Fruit fly (Drosophila melanogaster) whole organism, prepupa: ENCODE results near the gene Pp4-19C.

Experiments used
- CG10631 ChIP-seq: fragments of 200-800 bp; sonication (Bioruptor generic); optimal IDR thresholded peaks from 2 replicates; lab custom pipeline; 2016; ENCODE audit warnings: missing biosample characterization, missing genetic modification characterization
- CG10669 ChIP-seq: fragments of 200-800 bp; sonication (Bioruptor generic); optimal IDR thresholded peaks from 3 replicates; lab custom pipeline; 2018; ENCODE audit warnings: missing biosample characterization, mild to moderate bottlenecking, missing genetic modification characterization, moderate library complexity
- CG11294 ChIP-seq: fragments of 200-800 bp; sonication (Bioruptor generic); IDR thresholded peaks from 2 replicates; pipeline ENCODE4 v1.3.6; 2022; ENCODE audit warnings: missing biosample characterization, missing genetic modification characterization
- CG11762 ChIP-seq: fragments of 200-800 bp; sonication (Bioruptor generic); optimal IDR thresholded peaks from 3 replicates; lab custom pipeline; 2016; ENCODE audit warnings: missing biosample characterization, missing genetic modification characterization; ENCODE audit not compliant: insufficient read depth
- CG1621 ChIP-seq: fragments of 200-800 bp; sonication (Bioruptor generic); optimal IDR thresholded peaks from 3 replicates; lab custom pipeline; 2018; ENCODE audit warnings: missing biosample characterization, mild to moderate bottlenecking, missing genetic modification characterization
- CG31627 ChIP-seq: fragments of 200-800 bp; sonication (Bioruptor generic); optimal IDR thresholded peaks from 3 replicates; lab custom pipeline; 2016; ENCODE audit warnings: missing biosample characterization, missing genetic modification characterization
- CG32006 ChIP-seq: fragments of 200-800 bp; sonication (Bioruptor generic); optimal IDR thresholded peaks from 3 replicates; lab custom pipeline; 2017; ENCODE audit warnings: missing biosample characterization, mild to moderate bottlenecking, missing genetic modification characterization
- CG3919 ChIP-seq: fragments of 200-800 bp; sonication (Bioruptor generic); optimal IDR thresholded peaks from 3 replicates; lab custom pipeline; 2016; ENCODE audit warnings: missing biosample characterization, missing genetic modification characterization
- CG4318 ChIP-seq: fragments of 200-800 bp; sonication (Bioruptor generic); optimal IDR thresholded peaks from 3 replicates; lab custom pipeline; 2017; ENCODE audit warnings: missing biosample characterization, mild to moderate bottlenecking, missing genetic modification characterization
- CG6163 ChIP-seq: fragments of 200-800 bp; sonication (Bioruptor generic); IDR thresholded peaks from 3 replicates; pipeline ENCODE4 v1.3.6; 2022; ENCODE audit warnings: missing biosample characterization, missing genetic modification characterization
- CG6808 ChIP-seq: fragments of 200-800 bp; sonication (Bioruptor generic); optimal IDR thresholded peaks from 3 replicates; lab custom pipeline; 2017; ENCODE audit warnings: missing biosample characterization, missing genetic modification characterization, mild to moderate bottlenecking, moderate library complexity, missing genetic modification reagents
- Eip78C ChIP-seq: fragments of 200-800 bp; sonication (Bioruptor generic); peaks from one replicate; lab custom pipeline; 2016; ENCODE audit warnings: missing biosample characterization, missing genetic modification characterization
- Ets96B ChIP-seq: fragments of 200-800 bp; optimal IDR thresholded peaks from 2 replicates; lab custom pipeline; 2019; ENCODE audit warnings: missing biosample characterization, mild to moderate bottlenecking, missing genetic modification characterization, moderate library complexity
- Hr38 ChIP-seq: sonication (Bioruptor generic); optimal IDR thresholded peaks from 2 replicates; lab custom pipeline; 2016; ENCODE audit warnings: missing biosample characterization, missing genetic modification characterization
- Hr4 ChIP-seq: fragments of 200-800 bp; sonication (Bioruptor generic); optimal IDR thresholded peaks from 3 replicates; lab custom pipeline; 2016; ENCODE audit warnings: missing biosample characterization, missing genetic modification characterization
- Met ChIP-seq: fragments of 200-800 bp; sonication (Bioruptor generic); optimal IDR thresholded peaks from 3 replicates; lab custom pipeline; 2016; ENCODE audit warnings: missing biosample characterization, missing genetic modification characterization
- OdsH ChIP-seq: fragments of 200-800 bp; sonication (Bioruptor generic); optimal IDR thresholded peaks from 3 replicates; lab custom pipeline; 2016; ENCODE audit warnings: missing biosample characterization, missing genetic modification characterization
- Sox14 ChIP-seq: fragments of 200-800 bp; sonication (Bioruptor generic); optimal IDR thresholded peaks from 3 replicates; lab custom pipeline; 2016; ENCODE audit warnings: missing biosample characterization, missing genetic modification characterization
- achi ChIP-seq: fragments of 200-800 bp; sonication (Bioruptor generic); optimal IDR thresholded peaks from 3 replicates; lab custom pipeline; 2016; ENCODE audit warnings: missing biosample characterization, missing genetic modification characterization
- acj6 ChIP-seq: fragments of 200-800 bp; sonication (Bioruptor generic); optimal IDR thresholded peaks from 3 replicates; lab custom pipeline; 2016; ENCODE audit warnings: missing biosample characterization, missing genetic modification characterization
- cyc ChIP-seq: fragments of 200-800 bp; sonication (Bioruptor generic); optimal IDR thresholded peaks from 3 replicates; lab custom pipeline; 2016; ENCODE audit warnings: missing biosample characterization, missing genetic modification characterization
- lz ChIP-seq: fragments of 200-800 bp; sonication (Bioruptor generic); optimal IDR thresholded peaks from 3 replicates; lab custom pipeline; 2016; ENCODE audit warnings: missing biosample characterization, missing genetic modification characterization
- pdm3 ChIP-seq: fragments of 200-800 bp; sonication (Bioruptor generic); optimal IDR thresholded peaks from 3 replicates; lab custom pipeline; 2016; ENCODE audit warnings: missing biosample characterization, missing genetic modification characterization
- salr ChIP-seq, 2 experiments: fragments of 200-800 bp; sonication (Bioruptor generic); optimal IDR thresholded peaks; 3 replicates each; lab custom pipeline; 2016 to 2018; ENCODE audit warnings: missing biosample characterization in 2 of 2, missing genetic modification characterization in 2 of 2, mild to moderate bottlenecking in 1 of 2
- spab ChIP-seq: fragments of 200-800 bp; sonication (Bioruptor generic); optimal IDR thresholded peaks from 2 replicates; lab custom pipeline; 2017; ENCODE audit warnings: missing biosample characterization, mild to moderate bottlenecking, missing genetic modification characterization, missing genetic modification reagents
- ss ChIP-seq, 2 experiments: fragments of 200-800 bp; sonication (Bioruptor generic); optimal IDR thresholded peaks; 2 replicates in 1 of 2; 3 replicates in 1 of 2; lab custom pipeline; 2017 to 2018; ENCODE audit warnings: mild to moderate bottlenecking in 2 of 2, missing biosample characterization in 2 of 2, missing genetic modification characterization in 2 of 2, moderate library complexity in 1 of 2
- svp ChIP-seq: fragments of 200-800 bp; sonication (Bioruptor generic); peaks from one replicate; lab custom pipeline; 2016; ENCODE audit warnings: missing biosample characterization, missing genetic modification characterization
- topi ChIP-seq: fragments of 200-800 bp; sonication (Bioruptor generic); optimal IDR thresholded peaks from 3 replicates; lab custom pipeline; 2016; ENCODE audit warnings: missing biosample characterization, missing genetic modification characterization

Pp4-19C gene

DNA sequence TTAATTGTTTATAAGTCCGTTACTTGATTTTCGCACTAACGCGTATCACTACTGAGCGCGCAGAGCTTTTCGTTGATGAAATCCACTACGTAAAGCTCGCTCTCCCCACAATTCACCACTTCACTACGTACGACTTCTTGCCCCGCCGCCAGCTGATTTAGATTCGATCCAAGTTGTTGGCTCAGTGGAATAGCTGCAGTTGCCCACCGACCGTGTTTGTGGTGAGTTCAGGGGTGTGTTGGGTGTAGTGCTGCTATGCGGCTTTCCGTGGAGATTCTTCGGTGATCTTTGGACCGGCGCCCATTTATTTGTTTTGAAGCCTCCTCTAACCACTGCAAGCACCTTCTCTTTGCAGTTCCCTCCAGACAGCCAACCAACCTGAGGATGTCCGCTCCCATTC, 44.4 kb upstream of the Pp4-19C start (continued):
- TF ChIP-seq acj6 (GFP tag; lab: Kevin White, UChicago), result no peak
- no peak for TF ChIP-seq Hr38 (GFP tag; lab: Kevin White, UChicago)
- no peak for TF ChIP-seq CG3919 (GFP tag; lab: Kevin White, UChicago)
- TF ChIP-seq cyc (GFP tag; lab: Kevin White, UChicago), result no peak
- no peak for TF ChIP-seq CG4318 (GFP tag; lab: Kevin White, UChicago)
- no peak for TF ChIP-seq Sox14 (GFP tag; lab: Kevin White, UChicago)
- no peak for TF ChIP-seq CG10669 (GFP tag; lab: Kevin White, UChicago)

DNA sequence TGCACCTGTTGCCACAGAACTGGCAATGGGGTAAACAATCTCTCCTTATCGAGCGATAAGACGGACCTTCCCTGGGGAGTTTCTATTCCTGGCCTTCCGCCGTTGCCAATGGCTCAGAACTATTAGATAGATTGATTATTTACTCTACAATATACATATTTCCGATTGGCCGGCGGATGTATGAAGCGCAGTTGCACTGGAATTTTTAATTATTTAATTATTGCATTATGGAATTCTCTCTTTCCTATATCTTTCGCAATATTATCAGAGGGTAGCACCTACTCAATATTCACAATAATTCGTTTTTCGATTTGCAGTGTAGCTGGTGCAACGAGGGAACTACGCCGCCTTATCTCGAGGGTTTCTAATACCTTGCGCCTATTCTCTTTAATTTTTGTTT, 43.4 kb upstream of the Pp4-19C start, which contains the start of gene GstT3:
GstT3 (plus strand) TSS at position 301 of the 400 bp plus-strand sequence.
- TF ChIP-seq Hr38 (GFP tag; lab: Kevin White, UChicago) (no peak), achi (GFP tag; lab: Kevin White, UChicago) (no peak), ss (GFP tag; optimal IDR thresholded peaks at IDR 0.05; lab: Kevin White, UChicago) (no peak), svp (GFP tag; lab: Kevin White, UChicago) (peak; percentile 30), spab (GFP tag; lab: Kevin White, UChicago) (no peak), CG1621 (tag; lab: Kevin White, UChicago) (no peak), Eip78C (peak; percentile 13)

DNA sequence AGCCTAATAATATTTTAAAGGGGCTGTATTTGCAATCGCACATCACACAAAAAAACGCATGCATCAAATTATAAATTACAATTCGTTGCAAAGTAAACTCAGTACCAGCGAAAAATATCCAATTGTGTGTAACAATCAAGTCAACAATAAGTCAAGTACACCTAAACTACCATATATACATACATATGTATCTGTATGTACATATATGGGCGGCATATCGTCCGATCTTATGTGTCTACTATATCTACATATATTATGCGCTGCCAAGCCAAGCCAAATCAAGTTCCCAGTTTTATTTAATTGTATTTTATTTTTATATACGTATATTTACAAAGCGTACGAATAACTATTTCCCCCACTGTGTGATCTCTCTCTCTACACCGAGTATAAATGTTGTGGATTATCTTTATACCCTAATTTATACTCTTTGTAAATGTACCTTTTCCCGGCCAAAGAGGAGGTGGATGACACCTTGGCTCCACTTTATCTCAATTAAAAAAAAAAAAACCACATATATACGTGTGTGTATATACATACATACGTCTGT, 42.7 kb upstream of the Pp4-19C start:
- TF ChIP-seq svp (GFP tag; lab: Kevin White, UChicago) (peak; percentile 54), lz (no peak), CG32006 (GFP tag; lab: Kevin White, UChicago) (no peak), Eip78C (peak; percentile 57), Ets96B (tag; lab: Kevin White, UChicago) (no peak)

DNA sequence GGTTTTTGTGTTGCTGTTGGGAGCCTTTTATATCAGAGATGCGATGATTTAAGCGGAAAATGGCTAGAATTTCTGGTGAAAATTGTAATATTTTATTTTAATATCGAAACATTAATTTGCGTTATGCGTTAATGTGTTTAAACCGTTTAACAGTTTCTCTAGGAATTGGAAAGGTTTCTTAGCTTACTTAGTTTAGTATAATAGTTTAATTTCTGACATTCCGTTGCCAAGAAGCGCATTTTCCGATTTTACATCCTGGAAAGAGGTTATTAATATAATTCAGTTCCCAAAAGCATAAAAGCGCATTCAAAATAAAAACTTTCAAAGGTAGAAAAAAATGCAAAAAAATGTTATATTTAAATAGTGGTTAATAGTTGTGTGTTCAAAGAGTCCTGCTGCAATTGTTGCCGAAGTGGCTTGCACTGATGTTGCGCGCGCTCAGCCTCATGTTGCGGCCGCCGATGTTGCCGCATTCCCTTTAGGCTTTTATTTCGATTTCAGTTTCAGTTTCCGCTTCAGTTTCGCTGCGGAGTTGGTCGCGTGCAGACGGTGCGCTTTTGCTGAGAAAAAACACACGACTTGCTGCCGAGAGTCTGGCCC, 25.1 kb upstream of the Pp4-19C start, which contains the start of gene tbc:
tbc (plus strand) TSS at position 504 of the 600 bp plus-strand sequence.
- TF ChIP-seq CG11762, result no peak
- TF ChIP-seq OdsH (GFP tag; lab: Kevin White, UChicago), result no peak
- TF ChIP-seq salr (GFP tag; optimal IDR thresholded peaks at IDR 0.05; lab: Kevin White, UChicago), result no peak
- no peak for TF ChIP-seq CG10631 (GFP tag; lab: Kevin White, UChicago)
- TF ChIP-seq cyc (GFP tag; lab: Kevin White, UChicago), result no peak
- no peak for TF ChIP-seq Met (GFP tag; lab: Kevin White, UChicago)
- no peak for TF ChIP-seq CG11294 (GFP tag; lab: Robert Waterston, UW)
- TF ChIP-seq, all 60 proteins: peak for 0

DNA sequence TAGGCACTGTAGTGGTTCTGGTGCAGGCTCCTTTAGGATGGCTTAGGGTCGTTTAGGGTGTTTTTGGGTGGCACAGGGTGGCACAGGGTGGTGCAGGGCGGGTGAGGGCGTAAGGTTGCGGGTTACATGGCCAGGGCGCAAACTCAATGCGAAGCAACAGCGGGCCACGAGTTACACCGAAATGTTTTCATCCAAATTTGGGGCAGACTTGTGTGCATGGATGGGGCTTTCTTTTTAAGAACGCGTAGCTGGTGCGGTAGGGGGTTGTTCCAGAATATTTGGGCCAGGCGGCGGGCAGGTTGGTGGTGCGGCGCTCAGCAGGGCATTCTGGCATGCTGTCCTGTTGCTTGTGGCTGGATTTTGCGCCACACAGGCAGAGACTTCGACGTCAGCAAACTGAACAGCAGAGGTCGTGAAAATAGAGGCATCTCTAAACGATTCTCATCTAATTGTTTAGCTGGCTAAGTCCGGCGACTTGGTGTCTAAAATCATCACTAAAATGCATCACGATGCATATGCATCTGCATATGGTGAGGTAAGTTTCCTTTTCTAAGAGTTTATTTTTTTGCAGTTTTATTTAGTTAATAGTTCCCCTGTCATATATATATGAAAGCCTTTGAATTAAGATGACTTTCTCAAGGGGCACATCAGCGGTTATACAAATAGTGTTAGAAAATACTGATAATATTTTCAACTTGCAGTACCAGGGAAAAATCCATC, 24.2 kb upstream of the Pp4-19C start:
- TF ChIP-seq lz, result no peak
- peak; percentile 0 for TF ChIP-seq topi (GFP tag; lab: Kevin White, UChicago)
- TF ChIP-seq pdm3 (GFP tag; lab: Kevin White, UChicago), result no peak
- peak; percentile 54 for TF ChIP-seq CG32006 (GFP tag; lab: Kevin White, UChicago)
- peak; percentile 9 for TF ChIP-seq CG4318 (GFP tag; lab: Kevin White, UChicago)
- no peak for TF ChIP-seq Sox14 (GFP tag; lab: Kevin White, UChicago)
- TF ChIP-seq CG10669 (GFP tag; lab: Kevin White, UChicago), result peak; percentile 18
- TF ChIP-seq CG6163 (GFP tag; lab: Robert Waterston, UW), result no peak
- TF ChIP-seq CG6808 (GFP tag; lab: Kevin White, UChicago), result peak; percentile 18
- TF ChIP-seq Eip78C, result peak; percentile 26
- peak; percentile 8 for TF ChIP-seq Hr4 (GFP tag; lab: Kevin White, UChicago)
- no peak for TF ChIP-seq CG31627 (GFP tag; lab: Kevin White, UChicago)
- TF ChIP-seq ss (GFP tag; optimal IDR thresholded peaks at IDR 0.05; lab: Kevin White, UChicago), result peak in 1 of 2 experiments; percentile 3
- no peak for TF ChIP-seq spab (GFP tag; lab: Kevin White, UChicago)
- TF ChIP-seq, all 60 proteins: peak for 8
